Fruit fly (Drosophila melanogaster) whole organism, embryonic: ENCODE measurements around the gene crq.

ENCODE experiments used
- BEAF-32 ChIP-seq: fragments of 200-800 bp; sonication (Bioruptor generic); optimal IDR thresholded peaks from 3 replicates; lab custom pipeline; 2017; ENCODE audit warnings: missing biosample characterization, missing genetic modification characterization, mild to moderate bottlenecking, moderate library complexity, missing genetic modification reagents
- CG10543 ChIP-seq: fragments of 200-800 bp; sonication (Bioruptor generic); optimal IDR thresholded peaks from 3 replicates; lab custom pipeline; 2017; ENCODE audit warnings: missing biosample characterization, mild to moderate bottlenecking, missing genetic modification characterization, moderate library complexity
- CG11504 ChIP-seq: fragments of 200-800 bp; sonication (Bioruptor generic); optimal IDR thresholded peaks from 3 replicates; lab custom pipeline; 2019; ENCODE audit warnings: missing biosample characterization, mild to moderate bottlenecking, missing genetic modification characterization, moderate library complexity
- CG11560 ChIP-seq: fragments of 200-800 bp; sonication (Bioruptor generic); IDR thresholded peaks from 3 replicates; pipeline ENCODE4 v1.3.6; 2022; ENCODE audit warnings: missing biosample characterization, missing genetic modification characterization
- CG11696 ChIP-seq: fragments of 200-800 bp; sonication (Bioruptor generic); IDR thresholded peaks from 2 replicates; pipeline ENCODE4 v1.3.6; 2022; ENCODE audit warnings: missing biosample characterization, missing genetic modification characterization
- CG11723 ChIP-seq: fragments of 200-800 bp; sonication (Bioruptor generic); optimal IDR thresholded peaks from 2 replicates; lab custom pipeline; 2017; ENCODE audit warnings: missing biosample characterization, mild to moderate bottlenecking, missing genetic modification characterization
- CG13424 ChIP-seq: fragments of 200-800 bp; sonication (Bioruptor generic); optimal IDR thresholded peaks from 2 replicates; lab custom pipeline; 2019; ENCODE audit warnings: missing biosample characterization, mild to moderate bottlenecking, missing genetic modification characterization, moderate library complexity
- CG14965 ChIP-seq: fragments of 200-800 bp; sonication (Bioruptor generic); optimal IDR thresholded peaks from 2 replicates; lab custom pipeline; 2016; ENCODE audit warnings: missing biosample characterization, missing genetic modification characterization, borderline replicate concordance
- CG30020 ChIP-seq: fragments of 200-800 bp; optimal IDR thresholded peaks from 2 replicates; lab custom pipeline; 2019; ENCODE audit warnings: missing biosample characterization, mild to moderate bottlenecking, missing genetic modification characterization, moderate library complexity
- CG30403 ChIP-seq: fragments of 200-800 bp; sonication (Bioruptor generic); optimal IDR thresholded peaks from 3 replicates; lab custom pipeline; 2016; ENCODE audit warnings: missing biosample characterization, missing genetic modification characterization
- CG3847 ChIP-seq: fragments of 200-800 bp; sonication (Bioruptor generic); IDR thresholded peaks from 2 replicates; pipeline ENCODE4 v1.3.6; 2022; ENCODE audit warnings: missing biosample characterization, missing genetic modification characterization
- CG4282 ChIP-seq: fragments of 200-800 bp; sonication (Bioruptor generic); optimal IDR thresholded peaks from 2 replicates; lab custom pipeline; 2016; ENCODE audit warnings: missing biosample characterization, missing genetic modification characterization
- CG4424 ChIP-seq: fragments of 200-800 bp; sonication (Bioruptor generic); optimal IDR thresholded peaks from 3 replicates; lab custom pipeline; 2016; ENCODE audit warnings: missing biosample characterization, missing genetic modification characterization
- CG4820 ChIP-seq: fragments of 200-800 bp; sonication (Bioruptor generic); optimal IDR thresholded peaks from 3 replicates; lab custom pipeline; 2016; ENCODE audit warnings: missing biosample characterization, missing genetic modification characterization
- CG7928 ChIP-seq: fragments of 200-800 bp; sonication (Bioruptor generic); optimal IDR thresholded peaks from 2 replicates; lab custom pipeline; 2017; ENCODE audit warnings: missing biosample characterization, mild to moderate bottlenecking, missing genetic modification characterization
- CG8089 ChIP-seq: fragments of 200-800 bp; sonication (Bioruptor generic); optimal IDR thresholded peaks from 3 replicates; lab custom pipeline; 2016; ENCODE audit warnings: missing biosample characterization, missing genetic modification characterization
- Dek ChIP-seq: fragments of 200-800 bp; sonication (Bioruptor generic); optimal IDR thresholded peaks from 3 replicates; lab custom pipeline; 2019; ENCODE audit warnings: missing biosample characterization, mild to moderate bottlenecking, missing genetic modification characterization, moderate library complexity
- Drgx ChIP-seq: fragments of 200-800 bp; sonication (Bioruptor generic); IDR thresholded peaks from 2 replicates; pipeline ENCODE4 v1.3.6; 2022; ENCODE audit warnings: missing biosample characterization, missing genetic modification characterization
- H15 ChIP-seq: fragments of 200-800 bp; sonication (Bioruptor generic); IDR thresholded peaks from 3 replicates; pipeline ENCODE4 v1.3.6; 2022; ENCODE audit warnings: missing biosample characterization, missing genetic modification characterization
- HLH3B ChIP-seq: fragments of 200-800 bp; sonication (Bioruptor generic); IDR thresholded peaks from 2 replicates; pipeline ENCODE4 v1.3.6; 2022; ENCODE audit warnings: missing biosample characterization, missing genetic modification characterization
- HmgZ ChIP-seq: fragments of 200-800 bp; sonication (Bioruptor generic); optimal IDR thresholded peaks from 2 replicates; lab custom pipeline; 2018; ENCODE audit warnings: missing biosample characterization, mild to moderate bottlenecking, missing genetic modification characterization
- Hmr ChIP-seq: fragments of 200-800 bp; sonication (Bioruptor generic); optimal IDR thresholded peaks from 3 replicates; lab custom pipeline; 2017; ENCODE audit warnings: mild to moderate bottlenecking, missing biosample characterization, missing genetic modification reagents, missing genetic modification characterization
- Hr3 ChIP-seq: fragments of 200-800 bp; sonication (Bioruptor generic); optimal IDR thresholded peaks from 3 replicates; lab custom pipeline; 2016; ENCODE audit warnings: missing biosample characterization, missing genetic modification characterization
- Hr39 ChIP-seq: fragments of >200 bp; optimal IDR thresholded peaks from 2 replicates; lab custom pipeline; 2017
- Jarid2 ChIP-seq: fragments of 200-800 bp; sonication (Bioruptor generic); optimal IDR thresholded peaks from 3 replicates; lab custom pipeline; 2017; ENCODE audit warnings: mild to moderate bottlenecking, missing biosample characterization, missing genetic modification reagents, missing genetic modification characterization
- MTF-1 ChIP-seq: fragments of 200-800 bp; sonication (Bioruptor generic); optimal IDR thresholded peaks from 2 replicates; lab custom pipeline; 2018; ENCODE audit warnings: missing biosample characterization, mild to moderate bottlenecking, missing genetic modification characterization, borderline replicate concordance
- Nf-YB ChIP-seq: fragments of 200-800 bp; sonication (Bioruptor generic); optimal IDR thresholded peaks from 3 replicates; lab custom pipeline; 2019; ENCODE audit warnings: missing biosample characterization, mild to moderate bottlenecking, missing genetic modification characterization, moderate library complexity
- Nf-YC ChIP-seq: fragments of 200-800 bp; optimal IDR thresholded peaks from 3 replicates; lab custom pipeline; 2019; ENCODE audit warnings: missing biosample characterization, mild to moderate bottlenecking, missing genetic modification characterization, moderate library complexity
- Vsx1 ChIP-seq: fragments of 200-800 bp; sonication (Bioruptor generic); optimal IDR thresholded peaks from 2 replicates; lab custom pipeline; 2017; ENCODE audit warnings: missing biosample characterization, mild to moderate bottlenecking, missing genetic modification characterization, missing genetic modification reagents
- ab ChIP-seq: fragments of 200-800 bp; sonication (Bioruptor generic); optimal IDR thresholded peaks from 2 replicates; lab custom pipeline; 2016; ENCODE audit warnings: missing biosample characterization, missing genetic modification characterization
- bbx ChIP-seq: fragments of 200-800 bp; sonication (Bioruptor generic); IDR thresholded peaks from 2 replicates; pipeline ENCODE4 v1.3.6; 2022; ENCODE audit warnings: missing biosample characterization, missing genetic modification characterization; ENCODE audit not compliant: partially characterized antibody
- br ChIP-seq: fragments of >200 bp; optimal IDR thresholded peaks from 2 replicates; lab custom pipeline; 2017
- chinmo ChIP-seq: fragments of 200-800 bp; sonication (Bioruptor generic); IDR thresholded peaks from 4 replicates; pipeline ENCODE4 v1.3.6; 2022; ENCODE audit warnings: missing biosample characterization, missing genetic modification characterization; ENCODE audit not compliant: partially characterized antibody
- chm ChIP-seq: fragments of 200-800 bp; sonication (Bioruptor generic); IDR thresholded peaks from 2 replicates; pipeline ENCODE4 v1.3.6; 2022; ENCODE audit warnings: missing biosample characterization, missing genetic modification characterization
- ci ChIP-seq: fragments of 200-800 bp; sonication (Bioruptor generic); IDR thresholded peaks from 3 replicates; pipeline ENCODE4 v1.3.6; 2022; ENCODE audit warnings: missing biosample characterization, missing genetic modification characterization
- danr ChIP-seq: fragments of 200-800 bp; sonication (Bioruptor generic); IDR thresholded peaks from 2 replicates; pipeline ENCODE4 v1.3.6; 2022; ENCODE audit warnings: missing biosample characterization, missing genetic modification characterization
- dati ChIP-seq: fragments of 200-800 bp; sonication (Bioruptor generic); IDR thresholded peaks from 2 replicates; pipeline ENCODE4 v1.3.6; 2022; ENCODE audit warnings: missing biosample characterization, missing genetic modification characterization
- fru ChIP-seq: fragments of >200 bp; optimal IDR thresholded peaks from 2 replicates; lab custom pipeline; 2017
- lbe ChIP-seq: fragments of 200-800 bp; sonication (Bioruptor generic); optimal IDR thresholded peaks from 2 replicates; lab custom pipeline; 2016; ENCODE audit warnings: missing biosample characterization, mild to moderate bottlenecking, missing genetic modification characterization
- oc ChIP-seq: fragments of 200-800 bp; sonication (Bioruptor generic); optimal IDR thresholded peaks from 2 replicates; lab custom pipeline; 2018; ENCODE audit warnings: missing biosample characterization, mild to moderate bottlenecking, missing genetic modification characterization, moderate library complexity
- org-1 ChIP-seq: fragments of 200-800 bp; sonication (Bioruptor generic); optimal IDR thresholded peaks from 2 replicates; lab custom pipeline; 2017; ENCODE audit warnings: missing biosample characterization, missing genetic modification characterization
- prd ChIP-seq, 3 experiments: fragments of >200 bp in 2 of 3; fragments of 200-800 bp in 1 of 3; sonication (Bioruptor generic) in 1 of 3; optimal IDR thresholded peaks in 2 of 3; IDR thresholded peaks in 1 of 3; 2 replicates in 2 of 3; 3 replicates in 1 of 3; pipeline versions ENCODE4 v1.3.6 to Lab custom; 2017 to 2022; ENCODE audit warnings: missing biosample characterization in 1 of 3, missing genetic modification characterization in 1 of 3
- row ChIP-seq: fragments of 200-800 bp; sonication (Bioruptor generic); IDR thresholded peaks from 3 replicates; pipeline ENCODE4 v1.3.6; 2022; ENCODE audit warnings: missing biosample characterization, missing genetic modification characterization
- sc ChIP-seq, 3 experiments: fragments of >200 bp in 2 of 3; fragments of 200-800 bp in 1 of 3; sonication (Bioruptor generic) in 1 of 3; optimal IDR thresholded peaks; 2 replicates in 2 of 3; 3 replicates in 1 of 3; lab custom pipeline; 2017; ENCODE audit warnings: mild to moderate bottlenecking in 1 of 3, missing biosample characterization in 1 of 3, missing genetic modification characterization in 1 of 3, missing genetic modification reagents in 1 of 3
- slbo ChIP-seq: fragments of 200-800 bp; sonication (Bioruptor generic); IDR thresholded peaks from 2 replicates; pipeline ENCODE4 v1.3.6; 2022; ENCODE audit warnings: missing biosample characterization, missing genetic modification characterization
- sr ChIP-seq: fragments of 200-800 bp; sonication (Bioruptor generic); IDR thresholded peaks from 3 replicates; pipeline ENCODE4 v1.3.6; 2022; ENCODE audit warnings: missing biosample characterization, missing genetic modification characterization
- trh ChIP-seq: fragments of 200-800 bp; sonication (Bioruptor generic); optimal IDR thresholded peaks from 2 replicates; lab custom pipeline; 2016; ENCODE audit warnings: missing biosample characterization, missing genetic modification characterization
- twi ChIP-seq: fragments of 200-800 bp; optimal IDR thresholded peaks from 2 replicates; lab custom pipeline; 2019; ENCODE audit warnings: missing biosample characterization, mild to moderate bottlenecking, missing genetic modification characterization, moderate library complexity
- zfh1 ChIP-seq: fragments of 200-800 bp; sonication (Bioruptor generic); IDR thresholded peaks from 3 replicates; pipeline ENCODE4 v1.3.6; 2022; ENCODE audit warnings: missing biosample characterization, missing genetic modification characterization

crq gene

dm6 chr2L:414593-415399 lies 38.0 kb downstream of the crq start, which contains the start of the genes AP-2alpha and ebi (continued):
- TF ChIP-seq ci (GFP tag; lab: Robert Waterston, UW) (peak; percentile 85), Nf-YC (peak; percentile 72), sr (peak; percentile 36; the same call in 1 of the 3 replicates), CG14965 (peak; percentile 91), zfh1 (peak; percentile 83), CG8089 (GFP tag; lab: Kevin White, UChicago) (peak; percentile 91), sc (optimal IDR thresholded peaks at IDR 0.05; lab: Kevin White, UChicago) (no peak), sc (GFP tag; optimal IDR thresholded peaks at IDR 0.05; lab: Kevin White, UChicago) (peak; percentile 80), CG4820 (GFP tag; lab: Kevin White, UChicago) (peak; percentile 86), CG13424 (tag; lab: Kevin White, UChicago) (peak; percentile 88), bbx (GFP tag; lab: Robert Waterston, UW) (no peak), chm (GFP tag; lab: Robert Waterston, UW) (peak; percentile 78), CG11723 (GFP tag; lab: Kevin White, UChicago) (peak; percentile 68), CG11504 (no peak), CG30403 (GFP tag; lab: Kevin White, UChicago) (peak; percentile 94), Dek (tag; lab: Kevin White, UChicago) (peak; percentile 83), Drgx (peak; percentile 49; the same call in 1 of the 2 replicates), Hr39 (no peak), Nf-YB (GFP tag; lab: Kevin White, UChicago) (peak; percentile 63), row (GFP tag; lab: Robert Waterston, UW) (peak; percentile 98), HmgZ (peak; percentile 89), CG11560 (tag; lab: Robert Waterston, UW) (peak; percentile 82), HLH3B (GFP tag; lab: Robert Waterston, UW) (peak; percentile 74), Jarid2 (GFP tag; lab: Kevin White, UChicago) (peak; percentile 51), twi (tag; lab: Kevin White, UChicago) (peak; percentile 82), H15 (GFP tag; lab: Robert Waterston, UW) (peak; percentile 77), fru (lab: Kevin White, UChicago) (no peak), CG30020 (tag; lab: Kevin White, UChicago) (peak; percentile 74), oc (no peak), CG4424 (GFP tag; lab: Kevin White, UChicago) (peak; percentile 92), Hmr (peak; percentile 88), MTF-1 (GFP tag; lab: Kevin White, UChicago) (peak; percentile 58), lbe (GFP tag; lab: Kevin White, UChicago) (peak; percentile 52), Hr3 (GFP tag; lab: Kevin White, UChicago) (peak; percentile 93), trh (GFP tag; lab: Kevin White, UChicago) (peak; percentile 75), org-1 (GFP tag; lab: Kevin White, UChicago) (peak; percentile 60), Vsx1 (GFP tag; lab: Kevin White, UChicago) (no peak), prd (optimal IDR thresholded peaks at IDR 0.05; lab: Kevin White, UChicago) (no peak), prd (GFP tag; IDR thresholded peaks at IDR 0.05; lab: Robert Waterston, UW) (peak; percentile 95), CG10543 (GFP tag; lab: Kevin White, UChicago) (peak; percentile 90), CG3847 (peak; percentile 94), danr (GFP tag; lab: Robert Waterston, UW) (peak; percentile 87), slbo (GFP tag; lab: Robert Waterston, UW) (peak; percentile 95), CG11696 (GFP tag; lab: Robert Waterston, UW) (0 out of 2 replicates have a peak, but pooled peaks have one; percentile 10), dati (GFP tag; lab: Robert Waterston, UW) (no peak), ab (peak; percentile 79), br (lab: Kevin White, UChicago) (no peak), CG4282 (peak; percentile 91), BEAF-32 (GFP tag; lab: Kevin White, UChicago) (peak; percentile 59), chinmo (GFP tag; lab: Robert Waterston, UW) (0 out of 4 replicates have a peak, but pooled peaks have one; percentile 19), CG7928 (peak; percentile 98)
